Fruit fly (Drosophila melanogaster) whole organism, adult: ENCODE results near the gene Pdk1.

Source experiments
- CG1620 ChIP-seq: fragments of 200-800 bp; sonication (Bioruptor generic); optimal IDR thresholded peaks from 2 replicates; lab custom pipeline; 2016; ENCODE audit warnings: missing biosample characterization, missing genetic modification characterization
- CG5204 ChIP-seq: fragments of 200-800 bp; sonication (Bioruptor generic); optimal IDR thresholded peaks from 2 replicates; lab custom pipeline; 2016; ENCODE audit warnings: missing biosample characterization, missing genetic modification characterization
- CG7045 ChIP-seq: fragments of 200-800 bp; sonication (Bioruptor generic); optimal IDR thresholded peaks from 2 replicates; lab custom pipeline; 2017; ENCODE audit warnings: missing biosample characterization, mild to moderate bottlenecking, missing genetic modification characterization
- bab1 ChIP-seq: fragments of 200-800 bp; sonication (Bioruptor generic); optimal IDR thresholded peaks from 3 replicates; lab custom pipeline; 2019; ENCODE audit warnings: missing biosample characterization, mild to moderate bottlenecking, missing genetic modification characterization, moderate library complexity
- cnc ChIP-seq, 2 experiments: fragments of >200 bp; optimal IDR thresholded peaks; 2 replicates each; lab custom pipeline; 2017
- kay ChIP-seq: fragments of 200-800 bp; sonication (Bioruptor generic); peaks from one replicate; lab custom pipeline; 2016; ENCODE audit warnings: missing biosample characterization, missing genetic modification characterization, borderline replicate concordance
- ovo ChIP-seq: fragments of 200-800 bp; sonication (Bioruptor generic); optimal IDR thresholded peaks from 2 replicates; lab custom pipeline; 2016; ENCODE audit warnings: missing biosample characterization, missing genetic modification characterization

DNA sequence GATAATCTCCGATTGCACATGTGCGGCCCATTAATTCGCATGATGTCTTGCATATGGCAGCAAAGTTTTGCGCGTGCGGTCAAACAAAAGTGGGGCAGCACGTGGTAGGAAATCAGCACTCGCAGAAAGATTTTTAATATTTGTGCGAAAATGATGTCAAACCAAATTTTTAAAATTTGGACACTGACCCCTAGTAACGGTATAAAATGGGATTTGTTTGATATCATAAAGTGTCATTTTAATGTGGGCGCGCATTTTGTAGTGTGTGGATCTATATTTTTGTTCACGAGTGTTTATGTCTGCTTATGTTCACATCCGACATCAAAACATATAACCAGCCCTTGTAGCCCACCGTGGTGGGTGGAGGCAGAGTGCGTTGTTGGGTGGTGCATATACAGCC, 35.2 kb upstream of the Pdk1 start:
- TF ChIP-seq bab1 (peak; percentile 77), CG5204 (no peak), kay (GFP tag; lab: Kevin White, UChicago) (no peak), cnc (optimal IDR thresholded peaks at IDR 0.05; lab: Kevin White, UChicago) (no peak), CG7045 (GFP tag; lab: Kevin White, UChicago) (no peak), ovo (GFP tag; lab: Kevin White, UChicago) (no peak), CG1620 (GFP tag; lab: Kevin White, UChicago) (no peak)
